ENCODE assay signal across 2 fruit fly cellular contexts in genomic region chrX:933997-934396, dm6.
A peak's percentile ranks its signal among the peaks of the same experiment; 100 is the strongest.
TF ChIP-seq lines count a peak whose summit lies in the region.

No protein-coding gene starts in this region.

- no peak for TF ChIP-seq CTCF in whole organism, embryonic (GFP tag; optimal IDR thresholded peaks at IDR 0.05; lab: Kevin White, UChicago)

TF ChIP-seq in whole organism, embryonic, 481 proteins besides CTCF, POLR2A, EP300 and RAD21:
- TF ChIP-seq CG4730 (GFP tag; IDR thresholded peaks at IDR 0.05; lab: Robert Waterston, UW), result no peak
- TF ChIP-seq Med (GFP tag; lab: Kevin White, UChicago), result peak; percentile 39
- peak; percentile 52 for TF ChIP-seq Hr39 (optimal IDR thresholded peaks at IDR 0.05; lab: Kevin White, UChicago)
- no peak for TF ChIP-seq fu2 (GFP tag; optimal IDR thresholded peaks at IDR 0.05; lab: Kevin White, UChicago)
- no peak for TF ChIP-seq pita (GFP tag; optimal IDR thresholded peaks at IDR 0.05; lab: Kevin White, UChicago)
- no peak for TF ChIP-seq br (optimal IDR thresholded peaks at IDR 0.05; lab: Kevin White, UChicago)
- TF ChIP-seq CG2202 (tag; optimal IDR thresholded peaks at IDR 0.05; lab: Kevin White, UChicago), result no peak
- no peak for TF ChIP-seq odd (GFP tag; optimal IDR thresholded peaks at IDR 0.05; lab: Kevin White, UChicago)
- no peak for TF ChIP-seq TFAM (GFP tag; optimal IDR thresholded peaks at IDR 0.05; lab: Kevin White, UChicago)
- TF ChIP-seq dati (GFP tag; IDR thresholded peaks at IDR 0.05; lab: Robert Waterston, UW), result no peak

TF ChIP-seq in whole organism, wandering third instar larva, 38 proteins besides CTCF, POLR2A, EP300 and RAD21:
- peak; percentile 84 for TF ChIP-seq Dfd (GFP tag; optimal IDR thresholded peaks at IDR 0.05; lab: Kevin White, UChicago)
- no peak for TF ChIP-seq Mio (GFP tag; optimal IDR thresholded peaks at IDR 0.05; lab: Kevin White, UChicago)

Comparison
In these comparisons a context has a peak if more than half of its experiments do, and no peak if none do; other contexts are left out.
1. Of the 10 proteins assayed by ChIP-seq in both whole organism, embryonic and whole organism, wandering third instar larva: peak only in whole organism, embryonic: none; only in whole organism, wandering third instar larva: Dfd; in both: none; in neither: 9.